Fruit fly (Drosophila melanogaster) whole organism, embryonic: ENCODE results near the gene CG34163.

Source experiments
- Adf1 ChIP-seq: fragments of 200-800 bp; sonication (Bioruptor generic); IDR thresholded peaks from 2 replicates; pipeline ENCODE4 v1.3.6; 2022; ENCODE audit warnings: missing biosample characterization, missing genetic modification characterization
- Antp ChIP-seq: fragments of 200-800 bp; sonication (Bioruptor generic); optimal IDR thresholded peaks from 3 replicates; lab custom pipeline; 2016; ENCODE audit warnings: missing biosample characterization, missing genetic modification characterization
- Asciz ChIP-seq: fragments of 200-800 bp; sonication (Bioruptor generic); optimal IDR thresholded peaks from 2 replicates; lab custom pipeline; 2017; ENCODE audit warnings: missing biosample characterization, mild to moderate bottlenecking, missing genetic modification characterization, missing genetic modification reagents
- B-H1 ChIP-seq: fragments of 200-800 bp; sonication (Bioruptor generic); IDR thresholded peaks from 3 replicates; pipeline ENCODE4 v1.3.6; 2022; ENCODE audit warnings: missing biosample characterization, missing genetic modification characterization
- B-H2 ChIP-seq: fragments of 200-800 bp; sonication (Bioruptor generic); optimal IDR thresholded peaks from 2 replicates; lab custom pipeline; 2018; ENCODE audit warnings: missing biosample characterization, mild to moderate bottlenecking, missing genetic modification characterization
- CG13287 ChIP-seq: fragments of 200-800 bp; sonication (Bioruptor generic); IDR thresholded peaks from 2 replicates; pipeline ENCODE4 v1.3.6; 2022; ENCODE audit warnings: missing biosample characterization, missing genetic modification characterization; ENCODE audit not compliant: partially characterized antibody
- CG1602 ChIP-seq: fragments of 200-800 bp; sonication (Bioruptor generic); optimal IDR thresholded peaks from 3 replicates; lab custom pipeline; 2016; ENCODE audit warnings: missing biosample characterization, missing genetic modification characterization
- CG1647 ChIP-seq: fragments of 200-800 bp; sonication (Bioruptor generic); optimal IDR thresholded peaks from 3 replicates; lab custom pipeline; 2016; ENCODE audit warnings: missing biosample characterization, missing genetic modification characterization
- CG16863 ChIP-seq: fragments of 200-800 bp; sonication (Bioruptor generic); optimal IDR thresholded peaks from 3 replicates; lab custom pipeline; 2016; ENCODE audit warnings: missing biosample characterization, missing genetic modification characterization
- CG18619 ChIP-seq: fragments of 200-800 bp; sonication (Bioruptor generic); optimal IDR thresholded peaks from 3 replicates; lab custom pipeline; 2017; ENCODE audit warnings: missing biosample characterization, mild to moderate bottlenecking, missing genetic modification characterization
- CG2678 ChIP-seq: fragments of 200-800 bp; sonication (Bioruptor generic); optimal IDR thresholded peaks from 3 replicates; lab custom pipeline; 2019; ENCODE audit warnings: missing biosample characterization, mild to moderate bottlenecking, missing genetic modification characterization, moderate library complexity
- CG2889 ChIP-seq: fragments of 200-800 bp; sonication (Bioruptor generic); IDR thresholded peaks from 3 replicates; pipeline ENCODE4 v1.3.6; 2022; ENCODE audit warnings: missing biosample characterization, missing genetic modification characterization
- CG3726 ChIP-seq: fragments of 200-800 bp; sonication (Bioruptor generic); IDR thresholded peaks from 3 replicates; pipeline ENCODE4, ENCODE4 v1.3.6; 2022; ENCODE audit warnings: missing biosample characterization, missing genetic modification characterization
- CG3847 ChIP-seq: fragments of 200-800 bp; sonication (Bioruptor generic); IDR thresholded peaks from 2 replicates; pipeline ENCODE4 v1.3.6; 2022; ENCODE audit warnings: missing biosample characterization, missing genetic modification characterization
- CG3995 ChIP-seq: fragments of 200-800 bp; sonication (Bioruptor generic); optimal IDR thresholded peaks from 3 replicates; lab custom pipeline; 2016; ENCODE audit warnings: missing biosample characterization, missing genetic modification characterization
- CG6791 ChIP-seq: fragments of 200-800 bp; sonication (Bioruptor generic); IDR thresholded peaks from 3 replicates; pipeline ENCODE4 v1.3.6; 2022; ENCODE audit warnings: missing biosample characterization, missing genetic modification characterization; ENCODE audit not compliant: partially characterized antibody
- CG7556 ChIP-seq: fragments of 200-800 bp; sonication (Bioruptor generic); optimal IDR thresholded peaks from 2 replicates; lab custom pipeline; 2017; ENCODE audit warnings: missing biosample characterization, mild to moderate bottlenecking, missing genetic modification characterization
- CG7786 ChIP-seq: fragments of 200-800 bp; sonication (Bioruptor generic); optimal IDR thresholded peaks from 2 replicates; lab custom pipeline; 2016; ENCODE audit warnings: missing biosample characterization, missing genetic modification characterization
- CG8478 ChIP-seq: fragments of >200 bp; optimal IDR thresholded peaks from 2 replicates; lab custom pipeline; 2018
- CG9876 ChIP-seq: fragments of 200-800 bp; sonication (Bioruptor generic); optimal IDR thresholded peaks from 2 replicates; lab custom pipeline; 2016; ENCODE audit warnings: missing biosample characterization, missing genetic modification characterization
- Dek ChIP-seq: fragments of 200-800 bp; sonication (Bioruptor generic); optimal IDR thresholded peaks from 3 replicates; lab custom pipeline; 2019; ENCODE audit warnings: missing biosample characterization, mild to moderate bottlenecking, missing genetic modification characterization, moderate library complexity
- Fer2 ChIP-seq: fragments of 200-800 bp; sonication (Bioruptor generic); optimal IDR thresholded peaks from 2 replicates; lab custom pipeline; 2018; ENCODE audit warnings: missing biosample characterization, mild to moderate bottlenecking, missing genetic modification characterization, moderate library complexity
- Jarid2 ChIP-seq: fragments of 200-800 bp; sonication (Bioruptor generic); optimal IDR thresholded peaks from 3 replicates; lab custom pipeline; 2017; ENCODE audit warnings: mild to moderate bottlenecking, missing biosample characterization, missing genetic modification reagents, missing genetic modification characterization
- Mrtf ChIP-seq: fragments of 200-800 bp; sonication (Bioruptor generic); IDR thresholded peaks from 3 replicates; pipeline ENCODE4 v1.3.6; 2022; ENCODE audit warnings: missing biosample characterization, missing genetic modification characterization
- PHDP ChIP-seq: fragments of 200-800 bp; sonication (Bioruptor generic); optimal IDR thresholded peaks from 3 replicates; lab custom pipeline; 2018; ENCODE audit warnings: missing biosample characterization, mild to moderate bottlenecking, missing genetic modification characterization, moderate library complexity
- Ptx1 ChIP-seq: fragments of 200-800 bp; sonication (Bioruptor generic); IDR thresholded peaks from 2 replicates; pipeline ENCODE4 v1.3.6; 2022; ENCODE audit warnings: missing biosample characterization, missing genetic modification characterization
- Side ChIP-seq: fragments of 200-800 bp; sonication (Bioruptor generic); optimal IDR thresholded peaks from 2 replicates; lab custom pipeline; 2016; ENCODE audit warnings: missing biosample characterization, missing genetic modification characterization
- Sry-δ ChIP-seq: fragments of 200-800 bp; sonication (Bioruptor generic); optimal IDR thresholded peaks from 2 replicates; lab custom pipeline; 2016; ENCODE audit warnings: missing biosample characterization, missing genetic modification characterization
- al ChIP-seq: fragments of 200-800 bp; sonication (Bioruptor generic); IDR thresholded peaks from 2 replicates; pipeline ENCODE4 v1.3.6; 2022; ENCODE audit warnings: missing biosample characterization, missing genetic modification characterization
- aop ChIP-seq: fragments of 200-800 bp; sonication (Bioruptor generic); IDR thresholded peaks from 2 replicates; pipeline ENCODE4 v1.3.6; 2022; ENCODE audit warnings: missing biosample characterization, missing genetic modification characterization
- bcd ChIP-seq: fragments of 200-800 bp; sonication (Bioruptor generic); optimal IDR thresholded peaks from 2 replicates; lab custom pipeline; 2017; ENCODE audit warnings: missing biosample characterization, mild to moderate bottlenecking, missing genetic modification characterization
- cg ChIP-seq: fragments of 200-800 bp; sonication (Bioruptor generic); optimal IDR thresholded peaks from 3 replicates; lab custom pipeline; 2019; ENCODE audit warnings: missing biosample characterization, mild to moderate bottlenecking, missing genetic modification characterization, moderate library complexity
- chm ChIP-seq: fragments of 200-800 bp; sonication (Bioruptor generic); IDR thresholded peaks from 2 replicates; pipeline ENCODE4 v1.3.6; 2022; ENCODE audit warnings: missing biosample characterization, missing genetic modification characterization
- disco-r ChIP-seq: fragments of 200-800 bp; sonication (Bioruptor generic); optimal IDR thresholded peaks from 2 replicates; lab custom pipeline; 2016; ENCODE audit warnings: missing biosample characterization, missing genetic modification characterization
- dmrt11E ChIP-seq: fragments of 200-800 bp; sonication (Bioruptor generic); optimal IDR thresholded peaks from 3 replicates; lab custom pipeline; 2018; ENCODE audit warnings: missing biosample characterization, mild to moderate bottlenecking, missing genetic modification characterization, moderate library complexity
- gce ChIP-seq: fragments of 200-800 bp; sonication (Bioruptor generic); IDR thresholded peaks from 3 replicates; pipeline ENCODE4 v1.3.6; 2022; ENCODE audit warnings: missing biosample characterization, missing genetic modification characterization
- inv ChIP-seq: fragments of 200-800 bp; sonication (Bioruptor generic); IDR thresholded peaks from 2 replicates; pipeline ENCODE4 v1.3.6; 2022; ENCODE audit warnings: missing biosample characterization, missing genetic modification characterization; ENCODE audit not compliant: partially characterized antibody
- kah ChIP-seq: fragments of 200-800 bp; sonication (Bioruptor generic); optimal IDR thresholded peaks from 2 replicates; lab custom pipeline; 2018; ENCODE audit warnings: missing biosample characterization, mild to moderate bottlenecking, missing genetic modification characterization
- mirr ChIP-seq: fragments of 200-800 bp; sonication (Bioruptor generic); optimal IDR thresholded peaks from 3 replicates; lab custom pipeline; 2018; ENCODE audit warnings: missing biosample characterization, mild to moderate bottlenecking, missing genetic modification characterization
- oc ChIP-seq: fragments of 200-800 bp; sonication (Bioruptor generic); optimal IDR thresholded peaks from 2 replicates; lab custom pipeline; 2018; ENCODE audit warnings: missing biosample characterization, mild to moderate bottlenecking, missing genetic modification characterization, moderate library complexity
- org-1 ChIP-seq: fragments of 200-800 bp; sonication (Bioruptor generic); optimal IDR thresholded peaks from 2 replicates; lab custom pipeline; 2017; ENCODE audit warnings: missing biosample characterization, missing genetic modification characterization
- p53 ChIP-seq: fragments of 200-800 bp; sonication (Bioruptor generic); optimal IDR thresholded peaks from 2 replicates; lab custom pipeline; 2016; ENCODE audit warnings: missing biosample characterization, missing genetic modification characterization
- pho ChIP-seq: fragments of 200-800 bp; sonication (Bioruptor generic); optimal IDR thresholded peaks from 2 replicates; lab custom pipeline; 2016; ENCODE audit warnings: missing biosample characterization, missing genetic modification characterization
- psq ChIP-seq: fragments of 200-800 bp; sonication (Bioruptor generic); optimal IDR thresholded peaks from 2 replicates; lab custom pipeline; 2017; ENCODE audit warnings: missing biosample characterization, missing genetic modification characterization
- pum ChIP-seq: fragments of 200-800 bp; sonication (Bioruptor generic); optimal IDR thresholded peaks from 2 replicates; lab custom pipeline; 2016; ENCODE audit warnings: missing biosample characterization, missing genetic modification characterization
- sim ChIP-seq: fragments of 200-800 bp; sonication (Bioruptor generic); IDR thresholded peaks from 2 replicates; pipeline ENCODE4 v1.3.6; 2022; ENCODE audit warnings: missing biosample characterization, missing genetic modification characterization
- ssp ChIP-seq: fragments of 200-800 bp; sonication (Bioruptor generic); IDR thresholded peaks from 2 replicates; pipeline ENCODE4 v1.3.6; 2022; ENCODE audit warnings: missing biosample characterization, missing genetic modification characterization
- usp ChIP-seq: fragments of >200 bp; optimal IDR thresholded peaks from 2 replicates; lab custom pipeline; 2017; ENCODE audit warnings: missing biosample characterization, missing genetic modification characterization
- vnd ChIP-seq: fragments of 200-800 bp; sonication (Bioruptor generic); IDR thresholded peaks from 3 replicates; pipeline ENCODE4 v1.3.6; 2022; ENCODE audit warnings: missing biosample characterization, missing genetic modification characterization; ENCODE audit not compliant: partially characterized antibody
- wdn ChIP-seq: fragments of 200-800 bp; sonication (Bioruptor generic); IDR thresholded peaks from 2 replicates; pipeline ENCODE4 v1.3.6; 2022; ENCODE audit warnings: missing biosample characterization, missing genetic modification characterization
- zen2 ChIP-seq: fragments of 200-800 bp; sonication (Bioruptor generic); IDR thresholded peaks from 3 replicates; pipeline ENCODE4 v1.3.6; 2022; ENCODE audit warnings: missing biosample characterization, missing genetic modification characterization; ENCODE audit not compliant: partially characterized antibody

The CG34163 gene

DNA sequence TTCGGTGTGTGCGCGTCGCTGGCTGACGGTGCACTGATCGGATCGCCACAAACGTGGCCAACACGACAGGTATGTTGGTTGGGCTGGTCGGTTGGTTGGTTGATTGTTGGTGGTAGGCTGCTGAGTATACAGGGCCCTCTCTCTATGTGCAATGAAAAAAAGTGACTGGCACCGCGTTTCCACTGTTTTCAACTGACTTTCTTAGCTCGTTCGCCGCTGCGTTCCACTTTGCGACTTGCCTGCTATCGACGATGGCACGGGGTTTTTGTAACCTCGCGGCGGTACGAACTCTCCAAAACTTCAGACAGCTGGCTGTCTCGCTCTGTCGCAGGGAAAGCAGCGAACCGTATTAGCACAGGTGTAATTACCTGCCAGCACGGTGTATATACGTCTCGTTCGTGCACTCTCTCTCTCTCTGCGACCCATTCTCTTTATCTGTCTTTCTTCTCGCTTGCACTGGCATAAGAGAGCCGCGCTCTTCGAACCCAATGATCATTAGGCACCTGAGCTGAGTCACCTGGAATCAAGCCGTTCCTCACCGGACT lies 17.1 kb upstream of the CG34163 start (continued):
- no peak for TF ChIP-seq aop
- TF ChIP-seq CG6791 (GFP tag; lab: Robert Waterston, UW): no peak
- no peak for TF ChIP-seq Asciz (GFP tag; lab: Kevin White, UChicago)
- TF ChIP-seq cg (GFP tag; lab: Kevin White, UChicago): peak; percentile 8
- TF ChIP-seq Jarid2 (GFP tag; lab: Kevin White, UChicago): peak; percentile 96
- peak; percentile 33 for TF ChIP-seq PHDP
- peak; percentile 22; the same call in 1 of the 2 replicates for TF ChIP-seq sim (GFP tag; lab: Robert Waterston, UW)
- TF ChIP-seq CG1647 (GFP tag; lab: Kevin White, UChicago): peak; percentile 58
- no peak for TF ChIP-seq pho
- peak; percentile 92 for TF ChIP-seq CG8478
- no peak for TF ChIP-seq CG16863 (GFP tag; lab: Kevin White, UChicago)
- TF ChIP-seq mirr (GFP tag; lab: Kevin White, UChicago): peak; percentile 67
- TF ChIP-seq CG1602 (GFP tag; lab: Kevin White, UChicago): no peak
- no peak for TF ChIP-seq CG7556
- TF ChIP-seq CG2678: peak; percentile 19
- no peak for TF ChIP-seq kah (GFP tag; lab: Kevin White, UChicago)
- TF ChIP-seq pum (GFP tag; lab: Kevin White, UChicago): no peak
- no peak for TF ChIP-seq Antp (GFP tag; lab: Kevin White, UChicago)
- TF ChIP-seq ssp: no peak
- peak; percentile 5 for TF ChIP-seq bcd (GFP tag; lab: Kevin White, UChicago)
- no peak for TF ChIP-seq Fer2
- no peak for TF ChIP-seq B-H2
- peak; percentile 72 for TF ChIP-seq oc (tag; lab: Kevin White, UChicago)
- no peak for TF ChIP-seq psq (GFP tag; lab: Kevin White, UChicago)
- no peak for TF ChIP-seq Sry-δ (GFP tag; lab: Kevin White, UChicago)
- TF ChIP-seq wdn (GFP tag; lab: Robert Waterston, UW): no peak; the same call in 1 of the 2 replicates
- no peak for TF ChIP-seq zen2 (GFP tag; lab: Robert Waterston, UW)
- no peak for TF ChIP-seq usp
- peak; percentile 38; the same call in 1 of the 3 replicates for TF ChIP-seq Mrtf (GFP tag; lab: Robert Waterston, UW)
- peak; percentile 65 for TF ChIP-seq chm (GFP tag; lab: Robert Waterston, UW)
- no peak for TF ChIP-seq vnd (GFP tag; lab: Robert Waterston, UW)
- peak; percentile 22 for TF ChIP-seq org-1 (GFP tag; lab: Kevin White, UChicago)
- TF ChIP-seq Side (GFP tag; lab: Kevin White, UChicago): peak; percentile 25
- TF ChIP-seq CG18619 (GFP tag; lab: Kevin White, UChicago): no peak
- 0 out of 2 replicates have a peak, but pooled peaks have one; percentile 34 for TF ChIP-seq Ptx1 (GFP tag; lab: Robert Waterston, UW)
- TF ChIP-seq p53 (GFP tag; lab: Kevin White, UChicago): no peak
- TF ChIP-seq gce: no peak
- TF ChIP-seq CG3847 (GFP tag; lab: Robert Waterston, UW): no peak
- no peak for TF ChIP-seq al (GFP tag; lab: Robert Waterston, UW)
- no peak for TF ChIP-seq disco-r (GFP tag; lab: Kevin White, UChicago)
- TF ChIP-seq B-H1 (GFP tag; lab: Robert Waterston, UW): no peak
- no peak; the same call in 1 of the 2 replicates for TF ChIP-seq inv
- TF ChIP-seq CG3995 (GFP tag; lab: Kevin White, UChicago): peak; percentile 69
- peak; percentile 23 for TF ChIP-seq CG7786 (GFP tag; lab: Kevin White, UChicago)
- TF ChIP-seq CG13287: peak; percentile 33; the same call in 1 of the 2 replicates
- TF ChIP-seq CG9876 (GFP tag; lab: Kevin White, UChicago): no peak
- TF ChIP-seq CG2889 (GFP tag; lab: Robert Waterston, UW): no peak
- peak; percentile 66; the same call in 1 of the 3 replicates for TF ChIP-seq CG3726 (GFP tag; lab: Robert Waterston, UW)
- TF ChIP-seq dmrt11E (tag; lab: Kevin White, UChicago): no peak
- TF ChIP-seq Adf1 (GFP tag; lab: Robert Waterston, UW): peak; percentile 25; the same call in 1 of the 2 replicates
- TF ChIP-seq Dek: no peak
